Worm (Caenorhabditis elegans) whole organism, L4/young adult: ENCODE results near the gene idpb-1.

Experiments
- dao-5 ChIP-seq: sonication (generic microtip); optimal IDR thresholded peaks from 2 replicates; lab custom pipeline; 2016; ENCODE audit warnings: missing genotype, missing genetic modification characterization, moderate library complexity, missing compliant biosample characterization
- him-1 ChIP-seq: sonication (generic microtip); optimal IDR thresholded peaks from 2 replicates; lab custom pipeline; 2016; ENCODE audit warnings: missing genotype, missing genetic modification reagents, missing genetic modification characterization, missing compliant biosample characterization

ce11 chrII:5058036-5058435 lies 43.7 kb upstream of the idpb-1 start, which contains the start of gene C27A2.12:
- TF ChIP-seq dao-5 (tag; lab: Kevin White, UChicago) (no peak), him-1 (tag; lab: Kevin White, UChicago) (no peak)
